Worm (Caenorhabditis elegans): ENCODE measurements around the gene T19C3.3.

ce11 chrIII:636067-636466, 21.7 kb upstream of the T19C3.3 start, which contains the start of gene T19C3.7:
- TF ChIP-seq C04F5.9 (tag; optimal IDR thresholded peaks at IDR 0.05): no peak
- no peak for TF ChIP-seq sox-4 (tag; optimal IDR thresholded peaks at IDR 0.05)
- no peak for TF ChIP-seq egl-27 (tag; optimal IDR thresholded peaks at IDR 0.05)
- TF ChIP-seq elt-2 (tag; optimal IDR thresholded peaks at IDR 0.05): no peak
- TF ChIP-seq zag-1 (tag; optimal IDR thresholded peaks at IDR 0.05): no peak
- no peak for TF ChIP-seq ztf-11 (tag; optimal IDR thresholded peaks at IDR 0.05)
- no peak for TF ChIP-seq F16B12.6 (tag; optimal IDR thresholded peaks at IDR 0.05)
- TF ChIP-seq pax-3 (tag; optimal IDR thresholded peaks at IDR 0.05): no peak
- no peak for TF ChIP-seq aly-2 (tag; optimal IDR thresholded peaks at IDR 0.05)
- TF ChIP-seq grh-1 (GFP tag; IDR thresholded peaks at IDR 0.05): no peak
- no peak for TF ChIP-seq lin-13 (GFP tag; optimal IDR thresholded peaks at IDR 0.05)
- TF ChIP-seq Y116A8C.19 (tag; optimal IDR thresholded peaks at IDR 0.05; ENCODE audit: borderline replicate concordance): no peak
- no peak for TF ChIP-seq nhr-12 (tag; optimal IDR thresholded peaks at IDR 0.05)
